Fruit fly (Drosophila melanogaster) whole organism, adult: Measurements from ENCODE around the gene Ns1.

ENCODE experiments used
- CG12768 ChIP-seq: fragments of 200-800 bp; sonication (Bioruptor generic); optimal IDR thresholded peaks from 2 replicates; lab custom pipeline; 2017; ENCODE audit warnings: missing biosample characterization, missing genetic modification characterization, mild to moderate bottlenecking, moderate library complexity, missing genetic modification reagents
- CG14711 ChIP-seq: fragments of 200-800 bp; sonication (Bioruptor generic); optimal IDR thresholded peaks from 2 replicates; lab custom pipeline; 2018; ENCODE audit warnings: missing biosample characterization, mild to moderate bottlenecking, missing genetic modification characterization, moderate library complexity
- CG1620 ChIP-seq: fragments of 200-800 bp; sonication (Bioruptor generic); optimal IDR thresholded peaks from 2 replicates; lab custom pipeline; 2016; ENCODE audit warnings: missing biosample characterization, missing genetic modification characterization
- CG33017 ChIP-seq: fragments of 200-800 bp; sonication (Bioruptor generic); optimal IDR thresholded peaks from 2 replicates; lab custom pipeline; 2018; ENCODE audit warnings: missing biosample characterization, mild to moderate bottlenecking, missing genetic modification characterization, moderate library complexity
- CG5204 ChIP-seq: fragments of 200-800 bp; sonication (Bioruptor generic); optimal IDR thresholded peaks from 2 replicates; lab custom pipeline; 2016; ENCODE audit warnings: missing biosample characterization, missing genetic modification characterization
- CG7045 ChIP-seq: fragments of 200-800 bp; sonication (Bioruptor generic); optimal IDR thresholded peaks from 2 replicates; lab custom pipeline; 2017; ENCODE audit warnings: missing biosample characterization, mild to moderate bottlenecking, missing genetic modification characterization
- Hr96 ChIP-seq: fragments of 200-800 bp; sonication (Bioruptor generic); optimal IDR thresholded peaks from 2 replicates; lab custom pipeline; 2016; ENCODE audit warnings: missing biosample characterization, missing genetic modification characterization
- bab1 ChIP-seq: fragments of 200-800 bp; sonication (Bioruptor generic); optimal IDR thresholded peaks from 3 replicates; lab custom pipeline; 2019; ENCODE audit warnings: missing biosample characterization, mild to moderate bottlenecking, missing genetic modification characterization, moderate library complexity
- cic ChIP-seq: fragments of 200-800 bp; sonication (Bioruptor generic); optimal IDR thresholded peaks from 2 replicates; lab custom pipeline; 2017; ENCODE audit warnings: missing biosample characterization, mild to moderate bottlenecking, missing genetic modification characterization, moderate library complexity
- cnc ChIP-seq, 2 experiments: fragments of >200 bp; optimal IDR thresholded peaks; 2 replicates each; lab custom pipeline; 2017
- kay ChIP-seq: fragments of 200-800 bp; sonication (Bioruptor generic); peaks from one replicate; lab custom pipeline; 2016; ENCODE audit warnings: missing biosample characterization, missing genetic modification characterization, borderline replicate concordance
- ovo ChIP-seq: fragments of 200-800 bp; sonication (Bioruptor generic); optimal IDR thresholded peaks from 2 replicates; lab custom pipeline; 2016; ENCODE audit warnings: missing biosample characterization, missing genetic modification characterization
- pad ChIP-seq: fragments of 200-800 bp; sonication (Bioruptor generic); optimal IDR thresholded peaks from 3 replicates; lab custom pipeline; 2017; ENCODE audit warnings: missing biosample characterization, missing genetic modification characterization, mild to moderate bottlenecking, moderate library complexity, missing genetic modification reagents
- tj ChIP-seq: fragments of 200-800 bp; sonication (Bioruptor generic); optimal IDR thresholded peaks from 3 replicates; lab custom pipeline; 2017; ENCODE audit warnings: missing biosample characterization, mild to moderate bottlenecking, missing genetic modification characterization, moderate library complexity

dm6 chr3R:17077968-17078417 lies 5.5 kb upstream of the Ns1 start:
- TF ChIP-seq kay (GFP tag; lab: Kevin White, UChicago) (no peak), CG12768 (GFP tag; lab: Kevin White, UChicago) (peak; percentile 7), pad (GFP tag; lab: Kevin White, UChicago) (no peak), CG14711 (no peak), tj (GFP tag; lab: Kevin White, UChicago) (no peak), cnc (optimal IDR thresholded peaks at IDR 0.05; lab: Kevin White, UChicago) (peak; percentile 75 to 96), CG7045 (GFP tag; lab: Kevin White, UChicago) (no peak), bab1 (GFP tag; lab: Kevin White, UChicago) (no peak), Hr96 (GFP tag; lab: Kevin White, UChicago) (no peak), ovo (GFP tag; lab: Kevin White, UChicago) (no peak), cic (GFP tag; lab: Kevin White, UChicago) (peak; percentile 95), CG33017 (no peak), CG5204 (GFP tag; lab: Kevin White, UChicago) (no peak), CG1620 (no peak)
